Worm (Caenorhabditis elegans) whole organism, L4 larva: ENCODE results near the gene lgc-31.

Experiments
- F26F4.8 ChIP-seq: fragments of 200-800 bp; sonication (Bioruptor generic); conservative IDR thresholded peaks from 2 replicates; pipeline ENCODE4 v1.3.6; 2022; ENCODE audit warnings: missing genetic modification characterization, missing compliant biosample characterization
- T20F7.1 ChIP-seq: fragments of 200-800 bp; sonication (Bioruptor generic); optimal IDR thresholded peaks from 2 replicates; lab custom pipeline; 2018; ENCODE audit warnings: mild to moderate bottlenecking, missing genetic modification characterization, missing compliant biosample characterization
- T26A8.4 ChIP-seq: fragments of 200-800 bp; sonication (Bioruptor generic); IDR thresholded peaks from 2 replicates; pipeline ENCODE4 v1.3.6; 2022; ENCODE audit warnings: missing genetic modification characterization, missing compliant biosample characterization
- Y105C5A.15 ChIP-seq: fragments of 200-800 bp; sonication (Bioruptor generic); IDR thresholded peaks from 2 replicates; pipeline ENCODE4 v1.3.6; 2022; ENCODE audit warnings: missing genetic modification characterization, missing compliant biosample characterization
- Y75B8A.6 ChIP-seq: fragments of 200-800 bp; sonication (Bioruptor generic); IDR thresholded peaks from 2 replicates; pipeline ENCODE4 v1.3.6; 2022; ENCODE audit warnings: missing genetic modification reagents, missing genetic modification characterization, missing compliant biosample characterization
- aha-1 ChIP-seq: fragments of 150-350 bp; peaks from one replicate; lab custom pipeline; 2014; ENCODE audit warnings: missing biosample characterization, missing genetic modification characterization
- arid-1 ChIP-seq: fragments of 200-800 bp; sonication (Bioruptor generic); conservative IDR thresholded peaks from 2 replicates; pipeline ENCODE4 v1.3.6; 2022; ENCODE audit warnings: missing genetic modification reagents, missing genetic modification characterization, missing compliant biosample characterization
- ceh-44 ChIP-seq: fragments of 200-800 bp; sonication (Bioruptor generic); IDR thresholded peaks from 2 replicates; pipeline ENCODE4 v1.3.6; 2022; ENCODE audit warnings: missing genetic modification reagents, missing genetic modification characterization, missing compliant biosample characterization
- ces-1 ChIP-seq: fragments of 150-350 bp; sonication (generic microtip); optimal IDR thresholded peaks from 4 replicates; lab custom pipeline; 2014; ENCODE audit warnings: missing biosample characterization, missing genetic modification reagents, missing genetic modification characterization
- daf-16 ChIP-seq, 3 experiments: sonication (generic microtip); optimal IDR thresholded peaks; 2 replicates each; lab custom pipeline; 2016 to 2017; ENCODE audit warnings: missing genetic modification characterization in 3 of 3, missing genetic modification reagents in 3 of 3, mild to moderate bottlenecking in 2 of 3, missing compliant biosample characterization in 2 of 3, missing biosample characterization in 1 of 3, moderate library complexity in 1 of 3
- daf-8 ChIP-seq: fragments of 200-800 bp; sonication (Bioruptor generic); IDR thresholded peaks from 2 replicates; pipeline ENCODE4 v1.3.6; 2022; ENCODE audit warnings: missing genetic modification characterization, missing compliant biosample characterization
- dmd-6 ChIP-seq: fragments of 200-800 bp; sonication (Bioruptor generic); IDR thresholded peaks from 2 replicates; pipeline ENCODE4 v1.3.6; 2022; ENCODE audit warnings: missing genetic modification reagents, missing genetic modification characterization, missing compliant biosample characterization
- dmd-9 ChIP-seq: fragments of 200-800 bp; sonication (Bioruptor generic); IDR thresholded peaks from 2 replicates; pipeline ENCODE4 v1.3.6; 2022; ENCODE audit warnings: missing genetic modification reagents, missing genetic modification characterization, missing compliant biosample characterization
- dve-1 ChIP-seq: sonication (generic microtip); optimal IDR thresholded peaks from 2 replicates; lab custom pipeline; 2017; ENCODE audit warnings: antibody characterized with exemption, mild to moderate bottlenecking, missing genetic modification characterization, missing compliant biosample characterization; ENCODE audit not compliant: insufficient read depth
- egl-27 ChIP-seq: sonication (generic microtip); optimal IDR thresholded peaks from 3 replicates; lab custom pipeline; 2017; ENCODE audit warnings: missing biosample characterization, missing genetic modification reagents, missing genetic modification characterization
- fkh-10 ChIP-seq: fragments of 150-350 bp; optimal IDR thresholded peaks from 2 replicates; lab custom pipeline; 2014; ENCODE audit warnings: missing biosample characterization, missing genetic modification reagents, missing genetic modification characterization
- fos-1 ChIP-seq: fragments of 150-350 bp; optimal IDR thresholded peaks from 2 replicates; lab custom pipeline; 2014; ENCODE audit warnings: missing biosample characterization, missing genetic modification characterization
- hlh-11 ChIP-seq: fragments of 200-800 bp; sonication (Bioruptor generic); optimal IDR thresholded peaks from 2 replicates; lab custom pipeline; 2018; ENCODE audit warnings: mild to moderate bottlenecking, missing genetic modification characterization, missing compliant biosample characterization
- jun-1 ChIP-seq: fragments of 150-350 bp; optimal IDR thresholded peaks from 2 replicates; lab custom pipeline; 2014; ENCODE audit warnings: missing biosample characterization, missing genetic modification reagents, missing genetic modification characterization
- lin-15B ChIP-seq: fragments of 150-350 bp; sonication (generic microtip); optimal IDR thresholded peaks from 3 replicates; lab custom pipeline; 2014; ENCODE audit warnings: missing biosample characterization, missing genetic modification characterization
- lin-29 ChIP-seq: fragments of 200-800 bp; sonication (Bioruptor generic); IDR thresholded peaks from 2 replicates; pipeline ENCODE4 v1.3.6; 2022; ENCODE audit warnings: missing genetic modification reagents, missing genetic modification characterization, missing compliant biosample characterization
- lin-38 ChIP-seq: fragments of 200-800 bp; sonication (Bioruptor generic); IDR thresholded peaks from 2 replicates; pipeline ENCODE4 v1.3.6; 2022; ENCODE audit warnings: missing genetic modification reagents, missing genetic modification characterization, missing compliant biosample characterization
- lin-39 ChIP-seq: fragments of 150-350 bp; optimal IDR thresholded peaks from 2 replicates; lab custom pipeline; 2014; ENCODE audit warnings: missing biosample characterization, missing genetic modification reagents, missing genetic modification characterization
- lir-3 ChIP-seq: sonication (generic microtip); optimal IDR thresholded peaks from 2 replicates; lab custom pipeline; 2016; ENCODE audit warnings: mild to moderate bottlenecking, missing genetic modification characterization, missing compliant biosample characterization
- madf-9 ChIP-seq: fragments of 200-800 bp; sonication (Bioruptor generic); conservative IDR thresholded peaks from 2 replicates; pipeline ENCODE4 v1.3.6; 2022; ENCODE audit warnings: missing genetic modification reagents, missing genetic modification characterization, missing compliant biosample characterization
- mdl-1 ChIP-seq, 2 experiments: fragments of 150-350 bp in 1 of 2; sonication (generic microtip) in 1 of 2; optimal IDR thresholded peaks; 2 replicates each; lab custom pipeline; 2014 to 2017; ENCODE audit warnings: missing biosample characterization in 2 of 2, missing genetic modification characterization in 2 of 2
- mes-2 ChIP-seq: sonication (generic microtip); optimal IDR thresholded peaks from 2 replicates; lab custom pipeline; 2016; ENCODE audit warnings: missing genotype, mild to moderate bottlenecking, missing genetic modification characterization, missing compliant biosample characterization; ENCODE audit not compliant: poor library complexity, severe bottlenecking
- mxl-2 ChIP-seq: fragments of 200-800 bp; sonication (Bioruptor generic); conservative IDR thresholded peaks from 2 replicates; pipeline ENCODE4 v1.3.6; 2022; ENCODE audit warnings: missing genetic modification reagents, missing genetic modification characterization, missing compliant biosample characterization
- mxl-3 ChIP-seq: fragments of 200-800 bp; sonication (Bioruptor generic); optimal IDR thresholded peaks from 2 replicates; lab custom pipeline; 2018; ENCODE audit warnings: mild to moderate bottlenecking, missing genetic modification characterization, missing compliant biosample characterization
- nhr-10 ChIP-seq: fragments of 150-350 bp; optimal IDR thresholded peaks from 2 replicates; lab custom pipeline; 2014; ENCODE audit warnings: missing biosample characterization, missing genetic modification characterization
- nhr-11 ChIP-seq: fragments of 150-350 bp; optimal IDR thresholded peaks from 2 replicates; lab custom pipeline; 2014; ENCODE audit warnings: missing biosample characterization, missing genetic modification characterization
- nhr-25 ChIP-seq: sonication (generic microtip); optimal IDR thresholded peaks from 2 replicates; lab custom pipeline; 2017; ENCODE audit warnings: missing genetic modification characterization, mild to moderate bottlenecking, missing compliant biosample characterization, antibody characterized with exemption, moderate library complexity, borderline replicate concordance; ENCODE audit not compliant: insufficient read depth
- nhr-28 ChIP-seq: fragments of 150-350 bp; optimal IDR thresholded peaks from 2 replicates; lab custom pipeline; 2014; ENCODE audit warnings: missing biosample characterization, missing genetic modification characterization
- nhr-41 ChIP-seq: fragments of 200-800 bp; sonication (Bioruptor generic); IDR thresholded peaks from 2 replicates; pipeline ENCODE4 v1.3.6; 2022; ENCODE audit warnings: missing genetic modification reagents, missing genetic modification characterization, missing compliant biosample characterization
- nhr-6 ChIP-seq: fragments of 150-350 bp; optimal IDR thresholded peaks from 2 replicates; lab custom pipeline; 2014; ENCODE audit warnings: missing biosample characterization, missing genetic modification characterization
- nhr-77 ChIP-seq: fragments of 150-350 bp; optimal IDR thresholded peaks from 2 replicates; lab custom pipeline; 2014; ENCODE audit warnings: missing biosample characterization, missing genetic modification characterization
- pqm-1 ChIP-seq: sonication (generic microtip); optimal IDR thresholded peaks from 2 replicates; lab custom pipeline; 2017; ENCODE audit warnings: missing biosample characterization, missing genetic modification characterization
- set-16 ChIP-seq: fragments of 200-800 bp; sonication (Bioruptor generic); IDR thresholded peaks from 2 replicates; pipeline ENCODE4 v1.3.6; 2022; ENCODE audit warnings: missing genetic modification reagents, missing genetic modification characterization, missing compliant biosample characterization
- snpc-1.2 ChIP-seq: fragments of 200-800 bp; sonication (Bioruptor generic); IDR thresholded peaks from 2 replicates; pipeline ENCODE4 v1.3.6; 2022; ENCODE audit warnings: missing genetic modification reagents, missing genetic modification characterization, missing compliant biosample characterization
- snpc-4 ChIP-seq: fragments of 150-350 bp; optimal IDR thresholded peaks from 2 replicates; lab custom pipeline; 2014; ENCODE audit warnings: missing biosample characterization, missing genetic modification characterization
- spr-1 ChIP-seq: sonication (generic microtip); optimal IDR thresholded peaks from 2 replicates; lab custom pipeline; 2016; ENCODE audit warnings: mild to moderate bottlenecking, missing genetic modification characterization, missing compliant biosample characterization
- unc-130 ChIP-seq: sonication (generic microtip); optimal IDR thresholded peaks from 2 replicates; lab custom pipeline; 2016; ENCODE audit warnings: missing genetic modification reagents, missing genetic modification characterization, missing compliant biosample characterization
- unc-62 ChIP-seq, 3 experiments: fragments of 150-350 bp in 1 of 3; sonication (generic microtip); optimal IDR thresholded peaks in 2 of 3; peaks in 1 of 3; 1 replicate in 1 of 3; 2 replicates in 2 of 3; lab custom pipeline; 2014 to 2017; ENCODE audit warnings: missing biosample characterization in 3 of 3, missing genetic modification characterization in 3 of 3, missing genetic modification reagents in 3 of 3, missing genotype in 1 of 3
- vab-7 ChIP-seq: fragments of 200-800 bp; sonication (Bioruptor generic); IDR thresholded peaks from 2 replicates; pipeline ENCODE4 v1.3.6; 2022; ENCODE audit warnings: missing genetic modification reagents, missing genetic modification characterization, missing compliant biosample characterization
- zfp-3 ChIP-seq: fragments of 200-800 bp; sonication (Bioruptor generic); conservative IDR thresholded peaks from 2 replicates; pipeline ENCODE4 v1.3.6; 2022; ENCODE audit warnings: missing genetic modification reagents, missing genetic modification characterization, missing compliant biosample characterization

Gene lgc-31

DNA sequence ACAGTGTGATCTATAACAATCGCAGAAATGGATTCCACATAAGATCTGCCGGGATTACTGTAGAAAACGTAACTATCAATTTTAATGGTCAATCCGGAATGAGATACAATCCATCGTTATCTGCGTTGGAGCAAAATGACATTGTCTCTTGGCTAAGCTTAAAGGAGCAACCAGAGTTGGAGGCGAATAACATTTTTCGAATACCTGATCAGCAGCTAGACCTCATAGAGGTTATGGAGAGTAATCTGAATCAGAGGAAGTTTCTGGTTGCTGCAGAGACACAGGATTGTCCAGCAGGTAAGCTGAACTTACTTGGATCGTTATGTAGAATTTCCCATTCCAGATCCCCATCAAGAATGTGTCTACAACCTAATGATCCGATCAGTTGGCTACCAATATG, 18.2 kb downstream of the lgc-31 start:
- peak in 1 of 2 experiments; percentile 76 for TF ChIP-seq unc-62 (GFP tag; optimal IDR thresholded peaks at IDR 0.05 in 1 of 2; lab: Kevin White, UChicago)
- no peak for TF ChIP-seq unc-62 (tag; optimal IDR thresholded peaks at IDR 0.05; lab: Kevin White, UChicago)
- TF ChIP-seq nhr-10 (tag; lab: Kevin White, UChicago): no peak

DNA sequence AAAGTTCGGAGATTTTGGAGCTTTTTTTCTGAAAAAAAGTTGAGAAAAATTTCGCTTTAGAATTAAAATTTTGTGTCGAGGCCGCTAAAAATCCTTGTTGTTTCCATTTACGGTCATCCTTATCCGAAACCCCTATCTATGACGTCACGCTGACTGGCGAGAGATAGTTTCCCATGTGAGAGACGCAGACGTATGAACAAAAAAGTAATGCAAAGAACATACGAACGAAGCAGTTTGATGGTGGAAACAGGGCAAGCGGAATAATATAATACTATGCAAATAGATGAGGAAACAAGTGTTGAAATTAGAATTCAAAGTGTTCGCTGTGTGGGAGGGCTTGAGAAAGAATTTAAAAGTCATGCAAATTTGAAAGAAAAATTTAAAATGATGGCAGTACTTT, 22.7 kb downstream of the lgc-31 start:
- TF ChIP-seq dve-1 (tag; lab: Kevin White, UChicago) (peak; percentile 50), nhr-77 (tag; lab: Kevin White, UChicago) (no peak), daf-16 (GFP tag; optimal IDR thresholded peaks at IDR 0.05; lab: Kevin White, UChicago) (no peak), daf-16 (tag; optimal IDR thresholded peaks at IDR 0.05; lab: Kevin White, UChicago) (peak; percentile 51), hlh-11 (tag; lab: Kevin White, UChicago) (peak; percentile 24), mes-2 (peak; percentile 1), jun-1 (tag; lab: Kevin White, UChicago) (no peak)

DNA sequence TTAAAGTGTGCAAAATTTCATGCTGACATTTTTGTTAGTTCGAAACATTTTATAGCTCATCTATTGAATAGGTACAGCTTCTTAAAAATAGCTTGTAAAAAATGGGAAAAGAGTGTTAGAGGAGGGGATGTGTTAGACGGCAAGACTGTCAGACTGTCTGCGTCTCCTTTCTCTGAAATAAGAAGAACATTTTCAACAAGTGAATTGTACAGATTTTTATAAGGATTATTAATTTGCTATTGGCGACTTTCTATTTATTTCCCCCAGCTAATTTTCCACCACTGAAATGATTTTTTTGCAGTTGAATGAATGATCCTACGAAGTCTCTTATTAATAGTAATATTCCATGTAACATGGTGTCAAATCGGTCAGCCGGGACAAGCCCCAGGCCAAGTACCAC, 23.4 kb downstream of the lgc-31 start, which contains the start of gene C06B8.7:
Gene C06B8.7 (plus strand): TSS at position 301 of the 400 bp plus-strand sequence.
- TF ChIP-seq F26F4.8: no peak
- TF ChIP-seq ces-1 (GFP tag; lab: Kevin White, UChicago): no peak
- no peak for TF ChIP-seq spr-1
- TF ChIP-seq lin-38 (GFP tag; lab: Robert Waterston, UW): no peak
- TF ChIP-seq arid-1: no peak
- TF ChIP-seq egl-27: no peak

DNA sequence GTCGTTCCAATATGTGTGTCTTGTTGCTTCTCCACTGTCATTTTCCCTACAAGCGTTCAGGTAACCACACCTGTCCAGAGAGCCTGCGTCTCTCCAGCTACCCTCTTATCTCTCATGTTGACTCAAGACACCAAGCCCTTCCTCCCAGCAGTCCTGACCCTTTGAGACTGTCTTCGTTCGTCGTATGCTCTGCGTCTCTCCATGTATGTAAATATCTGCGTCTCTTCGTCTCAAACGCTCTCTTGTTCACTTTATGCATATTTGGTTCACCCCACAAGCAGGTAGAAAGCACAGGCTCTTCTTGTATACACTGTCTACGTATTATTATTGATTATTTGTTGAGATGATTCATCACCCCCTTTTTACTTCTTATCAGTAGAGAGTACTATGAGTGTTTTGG, 24.1 kb downstream of the lgc-31 start:
- peak; percentile 82 for TF ChIP-seq nhr-28
- no peak for TF ChIP-seq ces-1 (GFP tag; lab: Kevin White, UChicago)
- TF ChIP-seq nhr-25: no peak
- TF ChIP-seq Y105C5A.15 (GFP tag; lab: Robert Waterston, UW): no peak
- TF ChIP-seq lir-3 (tag; lab: Kevin White, UChicago): no peak
- TF ChIP-seq mxl-2 (GFP tag; lab: Robert Waterston, UW): no peak
- TF ChIP-seq nhr-11: no peak
- TF ChIP-seq set-16 (GFP tag; lab: Robert Waterston, UW): no peak
- TF ChIP-seq ceh-44 (GFP tag; lab: Robert Waterston, UW): no peak
- no peak for TF ChIP-seq vab-7
- peak; percentile 93 for TF ChIP-seq hlh-11 (tag; lab: Kevin White, UChicago)
- TF ChIP-seq daf-8: no peak
- peak; percentile 56 for TF ChIP-seq fos-1 (tag; lab: Kevin White, UChicago)
- TF ChIP-seq unc-130 (GFP tag; lab: Kevin White, UChicago): no peak
- TF ChIP-seq nhr-41 (GFP tag; lab: Robert Waterston, UW): peak; percentile 95
- TF ChIP-seq Y75B8A.6: no peak
- TF ChIP-seq lin-29 (GFP tag; lab: Robert Waterston, UW): no peak
- TF ChIP-seq fkh-10 (GFP tag; lab: Kevin White, UChicago): no peak
- TF ChIP-seq T20F7.1 (GFP tag; lab: Kevin White, UChicago): no peak
- peak; percentile 59 for TF ChIP-seq pqm-1 (tag; lab: Kevin White, UChicago)
- TF ChIP-seq mdl-1 (tag; optimal IDR thresholded peaks at IDR 0.05; lab: Kevin White, UChicago): no peak
- no peak for TF ChIP-seq dmd-9 (GFP tag; lab: Robert Waterston, UW)
- TF ChIP-seq mes-2: peak; percentile 42
- TF ChIP-seq T26A8.4 (GFP tag; lab: Robert Waterston, UW): peak; percentile 57
- no peak for TF ChIP-seq nhr-10 (tag; lab: Kevin White, UChicago)
- peak; percentile 89 for TF ChIP-seq nhr-6
- no peak for TF ChIP-seq madf-9
- TF ChIP-seq snpc-1.2: no peak
- TF ChIP-seq lin-39 (tag; lab: Kevin White, UChicago): no peak
- peak; percentile 90 for TF ChIP-seq dve-1 (tag; lab: Kevin White, UChicago)
- TF ChIP-seq dmd-6: no peak; the same call in 1 of the 2 replicates
- TF ChIP-seq lin-15B (tag; lab: Kevin White, UChicago): no peak
- no peak for TF ChIP-seq zfp-3 (GFP tag; lab: Robert Waterston, UW)
- TF ChIP-seq aha-1 (tag; lab: Kevin White, UChicago): no peak
- peak; percentile 49 for TF ChIP-seq mxl-3 (GFP tag; lab: Kevin White, UChicago)
- no peak for TF ChIP-seq snpc-4 (tag; lab: Kevin White, UChicago)
